Fruit fly (Drosophila melanogaster) whole organism, embryonic: ENCODE measurements around the gene Porin2.

Experiments used
- Abd-B ChIP-seq: fragments of 200-800 bp; sonication (Bioruptor generic); optimal IDR thresholded peaks from 2 replicates; lab custom pipeline; 2018; ENCODE audit warnings: missing biosample characterization, mild to moderate bottlenecking, missing genetic modification characterization, moderate library complexity
- CG10147 ChIP-seq: fragments of 200-800 bp; sonication (Bioruptor generic); optimal IDR thresholded peaks from 2 replicates; lab custom pipeline; 2019; ENCODE audit warnings: missing biosample characterization, mild to moderate bottlenecking, missing genetic modification characterization, moderate library complexity
- CG12769 ChIP-seq: fragments of 200-800 bp; sonication (Bioruptor generic); optimal IDR thresholded peaks from 2 replicates; lab custom pipeline; 2019; ENCODE audit warnings: missing biosample characterization, mild to moderate bottlenecking, missing genetic modification characterization, moderate library complexity
- CG13296 ChIP-seq: fragments of 200-800 bp; sonication (Bioruptor generic); optimal IDR thresholded peaks from 3 replicates; lab custom pipeline; 2018; ENCODE audit warnings: missing biosample characterization, mild to moderate bottlenecking, missing genetic modification characterization
- CG14667 ChIP-seq: fragments of 200-800 bp; sonication (Bioruptor generic); IDR thresholded peaks from 2 replicates; pipeline ENCODE4 v1.3.6; 2022; ENCODE audit warnings: missing biosample characterization, missing genetic modification characterization
- CG15073 ChIP-seq: fragments of 200-800 bp; sonication (Bioruptor generic); optimal IDR thresholded peaks from 2 replicates; lab custom pipeline; 2016; ENCODE audit warnings: missing biosample characterization, missing genetic modification characterization
- CG1647 ChIP-seq: fragments of 200-800 bp; sonication (Bioruptor generic); optimal IDR thresholded peaks from 3 replicates; lab custom pipeline; 2016; ENCODE audit warnings: missing biosample characterization, missing genetic modification characterization
- CG16863 ChIP-seq: fragments of 200-800 bp; sonication (Bioruptor generic); optimal IDR thresholded peaks from 3 replicates; lab custom pipeline; 2016; ENCODE audit warnings: missing biosample characterization, missing genetic modification characterization
- CG2116 ChIP-seq: fragments of 200-800 bp; sonication (Bioruptor generic); optimal IDR thresholded peaks from 3 replicates; lab custom pipeline; 2018; ENCODE audit warnings: missing biosample characterization, mild to moderate bottlenecking, missing genetic modification characterization
- CG30020 ChIP-seq: fragments of 200-800 bp; optimal IDR thresholded peaks from 2 replicates; lab custom pipeline; 2019; ENCODE audit warnings: missing biosample characterization, mild to moderate bottlenecking, missing genetic modification characterization, moderate library complexity
- CG34376 ChIP-seq: fragments of 200-800 bp; sonication (Bioruptor generic); optimal IDR thresholded peaks from 2 replicates; lab custom pipeline; 2018; ENCODE audit warnings: missing biosample characterization, mild to moderate bottlenecking, missing genetic modification characterization
- CG4282 ChIP-seq: fragments of 200-800 bp; sonication (Bioruptor generic); optimal IDR thresholded peaks from 2 replicates; lab custom pipeline; 2016; ENCODE audit warnings: missing biosample characterization, missing genetic modification characterization
- CG4360 ChIP-seq: fragments of 200-800 bp; sonication (Bioruptor generic); IDR thresholded peaks from 2 replicates; pipeline ENCODE4 v1.3.6; 2022; ENCODE audit warnings: missing biosample characterization, missing genetic modification characterization
- CG9817 ChIP-seq: fragments of 200-800 bp; sonication (Bioruptor generic); optimal IDR thresholded peaks from 2 replicates; lab custom pipeline; 2018; ENCODE audit warnings: missing biosample characterization, mild to moderate bottlenecking, missing genetic modification characterization, moderate library complexity
- CTCF ChIP-seq: fragments of 200-800 bp; sonication (Bioruptor generic); optimal IDR thresholded peaks from 2 replicates; lab custom pipeline; 2017; ENCODE audit warnings: missing biosample characterization, mild to moderate bottlenecking, missing genetic modification characterization, moderate library complexity
- D19B ChIP-seq: fragments of 200-800 bp; sonication (Bioruptor generic); optimal IDR thresholded peaks from 2 replicates; lab custom pipeline; 2017; ENCODE audit warnings: missing biosample characterization, mild to moderate bottlenecking, missing genetic modification characterization
- Ets65A ChIP-seq: fragments of 200-800 bp; sonication (Bioruptor generic); peaks from one replicate; lab custom pipeline; 2016; ENCODE audit warnings: missing biosample characterization, missing genetic modification characterization
- GATAe ChIP-seq: fragments of 200-800 bp; sonication (Bioruptor generic); conservative IDR thresholded peaks from 2 replicates; pipeline ENCODE4 v1.3.6; 2022; ENCODE audit warnings: missing biosample characterization, missing genetic modification characterization
- Max ChIP-seq: fragments of 200-800 bp; sonication (Bioruptor generic); optimal IDR thresholded peaks from 2 replicates; lab custom pipeline; 2016; ENCODE audit warnings: missing biosample characterization, mild to moderate bottlenecking, missing genetic modification characterization
- Myb ChIP-seq: fragments of 200-800 bp; sonication (Bioruptor generic); optimal IDR thresholded peaks from 2 replicates; lab custom pipeline; 2016; ENCODE audit warnings: missing biosample characterization, missing genetic modification characterization
- Vsx1 ChIP-seq: fragments of 200-800 bp; sonication (Bioruptor generic); optimal IDR thresholded peaks from 2 replicates; lab custom pipeline; 2017; ENCODE audit warnings: missing biosample characterization, mild to moderate bottlenecking, missing genetic modification characterization, missing genetic modification reagents
- aop ChIP-seq: fragments of 200-800 bp; sonication (Bioruptor generic); IDR thresholded peaks from 2 replicates; pipeline ENCODE4 v1.3.6; 2022; ENCODE audit warnings: missing biosample characterization, missing genetic modification characterization
- ato ChIP-seq: fragments of 200-800 bp; sonication (Bioruptor generic); IDR thresholded peaks from 2 replicates; pipeline ENCODE4 v1.3.6; 2022; ENCODE audit warnings: missing biosample characterization, missing genetic modification characterization; ENCODE audit not compliant: partially characterized antibody
- chinmo ChIP-seq: fragments of 200-800 bp; sonication (Bioruptor generic); IDR thresholded peaks from 4 replicates; pipeline ENCODE4 v1.3.6; 2022; ENCODE audit warnings: missing biosample characterization, missing genetic modification characterization; ENCODE audit not compliant: partially characterized antibody
- chm ChIP-seq: fragments of 200-800 bp; sonication (Bioruptor generic); IDR thresholded peaks from 2 replicates; pipeline ENCODE4 v1.3.6; 2022; ENCODE audit warnings: missing biosample characterization, missing genetic modification characterization
- croc ChIP-seq: fragments of 200-800 bp; sonication (Bioruptor generic); conservative IDR thresholded peaks from 3 replicates; pipeline ENCODE4 v1.3.6; 2022; ENCODE audit warnings: missing biosample characterization, missing genetic modification characterization
- en ChIP-seq: fragments of 200-800 bp; sonication (Bioruptor generic); optimal IDR thresholded peaks from 2 replicates; lab custom pipeline; 2016; ENCODE audit warnings: missing biosample characterization, missing genetic modification characterization
- fru ChIP-seq: fragments of >200 bp; optimal IDR thresholded peaks from 2 replicates; lab custom pipeline; 2017
- grau ChIP-seq: fragments of 200-800 bp; optimal IDR thresholded peaks from 3 replicates; lab custom pipeline; 2019; ENCODE audit warnings: missing biosample characterization, mild to moderate bottlenecking, missing genetic modification characterization, moderate library complexity
- gt ChIP-seq: fragments of 200-800 bp; sonication (Bioruptor generic); IDR thresholded peaks from 2 replicates; pipeline ENCODE4 v1.3.6; 2022; ENCODE audit warnings: missing biosample characterization, missing genetic modification characterization
- h ChIP-seq: fragments of >200 bp; optimal IDR thresholded peaks from 2 replicates; lab custom pipeline; 2017
- jigr1 ChIP-seq: fragments of 200-800 bp; sonication (Bioruptor generic); IDR thresholded peaks from 3 replicates; pipeline ENCODE4 v1.3.6; 2022; ENCODE audit warnings: missing biosample characterization, missing genetic modification characterization
- kay ChIP-seq: fragments of 200-800 bp; sonication (Bioruptor generic); optimal IDR thresholded peaks from 2 replicates; lab custom pipeline; 2016; ENCODE audit warnings: missing biosample characterization, missing genetic modification characterization
- nerfin-1 ChIP-seq: fragments of 200-800 bp; sonication (Bioruptor generic); optimal IDR thresholded peaks from 3 replicates; lab custom pipeline; 2019; ENCODE audit warnings: missing biosample characterization, mild to moderate bottlenecking, missing genetic modification characterization, moderate library complexity
- odd ChIP-seq: fragments of 200-800 bp; sonication (Bioruptor generic); optimal IDR thresholded peaks from 2 replicates; lab custom pipeline; 2017; ENCODE audit warnings: missing biosample characterization, mild to moderate bottlenecking, missing genetic modification characterization
- pfk ChIP-seq: fragments of 200-800 bp; sonication (Bioruptor generic); optimal IDR thresholded peaks from 2 replicates; lab custom pipeline; 2018; ENCODE audit warnings: missing biosample characterization, mild to moderate bottlenecking, missing genetic modification characterization, moderate library complexity
- pzg ChIP-seq: fragments of 200-800 bp; sonication (Bioruptor generic); optimal IDR thresholded peaks from 3 replicates; lab custom pipeline; 2018; ENCODE audit warnings: missing biosample characterization, mild to moderate bottlenecking, missing genetic modification characterization, moderate library complexity
- schlank ChIP-seq: fragments of 200-800 bp; sonication (Bioruptor generic); optimal IDR thresholded peaks from 2 replicates; lab custom pipeline; 2018; ENCODE audit warnings: missing biosample characterization, mild to moderate bottlenecking, missing genetic modification characterization
- scrt ChIP-seq: fragments of 200-800 bp; sonication (Bioruptor generic); optimal IDR thresholded peaks from 2 replicates; lab custom pipeline; 2018; ENCODE audit warnings: missing biosample characterization, mild to moderate bottlenecking, missing genetic modification characterization, moderate library complexity
- sna ChIP-seq: fragments of 200-800 bp; sonication (Bioruptor generic); IDR thresholded peaks from 2 replicates; pipeline ENCODE4 v1.3.6; 2022; ENCODE audit warnings: missing biosample characterization, missing genetic modification characterization; ENCODE audit not compliant: partially characterized antibody
- sqz ChIP-seq: fragments of 200-800 bp; sonication (Bioruptor generic); optimal IDR thresholded peaks from 3 replicates; lab custom pipeline; 2018; ENCODE audit warnings: missing biosample characterization, mild to moderate bottlenecking, missing genetic modification characterization
- stwl ChIP-seq: fragments of 200-800 bp; sonication (Bioruptor generic); optimal IDR thresholded peaks from 3 replicates; lab custom pipeline; 2018; ENCODE audit warnings: missing biosample characterization, mild to moderate bottlenecking, missing genetic modification characterization, moderate library complexity
- yki ChIP-seq: fragments of >200 bp; optimal IDR thresholded peaks from 3 replicates; lab custom pipeline; 2018
- zen ChIP-seq: fragments of 200-800 bp; sonication (Bioruptor generic); optimal IDR thresholded peaks from 3 replicates; lab custom pipeline; 2018; ENCODE audit warnings: missing biosample characterization, mild to moderate bottlenecking, missing genetic modification characterization, moderate library complexity

Porin2 gene

DNA sequence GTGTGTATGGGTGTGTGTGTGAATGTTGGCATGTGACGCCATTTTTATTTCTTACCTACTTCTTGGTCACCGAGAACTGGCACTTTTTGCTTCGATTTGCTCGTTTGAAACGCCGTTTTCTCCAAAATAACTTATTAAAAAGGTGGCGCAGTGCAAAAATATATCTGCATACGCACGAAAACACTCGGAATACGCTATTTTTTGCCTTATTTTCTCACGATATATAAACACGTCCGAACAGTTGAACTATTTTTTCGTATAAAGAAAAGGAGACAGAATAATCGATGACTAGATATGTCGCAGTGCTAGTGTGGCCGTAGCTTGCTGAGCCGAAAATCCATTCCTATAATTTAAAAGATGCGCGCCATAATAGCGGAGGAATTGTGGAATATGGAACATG lies 4.5 kb downstream of the Porin2 start, which contains the start of gene CG6700 (continued):
- TF ChIP-seq CG1647 (GFP tag; lab: Kevin White, UChicago): no peak
- TF ChIP-seq CG4360 (GFP tag; lab: Robert Waterston, UW): no peak
- no peak for TF ChIP-seq CG4282 (GFP tag; lab: Kevin White, UChicago)
- no peak for TF ChIP-seq CG12769
- no peak for TF ChIP-seq h (lab: Kevin White, UChicago)
- TF ChIP-seq CG30020 (tag; lab: Kevin White, UChicago): peak; percentile 67
- TF ChIP-seq Myb (GFP tag; lab: Kevin White, UChicago): peak; percentile 11
- TF ChIP-seq CG15073 (GFP tag; lab: Kevin White, UChicago): no peak
- TF ChIP-seq gt (GFP tag; lab: Robert Waterston, UW): no peak
- no peak for TF ChIP-seq CG13296 (GFP tag; lab: Kevin White, UChicago)
- no peak for TF ChIP-seq CG16863
- peak; percentile 46 for TF ChIP-seq stwl (tag; lab: Kevin White, UChicago)
- no peak for TF ChIP-seq CG9817 (tag; lab: Kevin White, UChicago)
- TF ChIP-seq en (GFP tag; lab: Kevin White, UChicago): no peak
- TF ChIP-seq chinmo (GFP tag; lab: Robert Waterston, UW): no peak
- peak; percentile 11 for TF ChIP-seq Max
- no peak for TF ChIP-seq odd (GFP tag; lab: Kevin White, UChicago)
- TF ChIP-seq ato (GFP tag; lab: Robert Waterston, UW): no peak
- peak; percentile 98 for TF ChIP-seq nerfin-1
- no peak for TF ChIP-seq fru (lab: Kevin White, UChicago)
- no peak for TF ChIP-seq aop
- no peak for TF ChIP-seq grau (tag; lab: Kevin White, UChicago)
- TF ChIP-seq CTCF (GFP tag; lab: Kevin White, UChicago): no peak
- peak; percentile 63 for TF ChIP-seq kay (GFP tag; lab: Kevin White, UChicago)
- TF ChIP-seq pfk (GFP tag; lab: Kevin White, UChicago): peak; percentile 90
- no peak for TF ChIP-seq GATAe (GFP tag; lab: Robert Waterston, UW)
- no peak for TF ChIP-seq croc (GFP tag; lab: Robert Waterston, UW)
- TF ChIP-seq sqz (GFP tag; lab: Kevin White, UChicago): no peak
- TF ChIP-seq yki (lab: Kevin White, UChicago): no peak

DNA sequence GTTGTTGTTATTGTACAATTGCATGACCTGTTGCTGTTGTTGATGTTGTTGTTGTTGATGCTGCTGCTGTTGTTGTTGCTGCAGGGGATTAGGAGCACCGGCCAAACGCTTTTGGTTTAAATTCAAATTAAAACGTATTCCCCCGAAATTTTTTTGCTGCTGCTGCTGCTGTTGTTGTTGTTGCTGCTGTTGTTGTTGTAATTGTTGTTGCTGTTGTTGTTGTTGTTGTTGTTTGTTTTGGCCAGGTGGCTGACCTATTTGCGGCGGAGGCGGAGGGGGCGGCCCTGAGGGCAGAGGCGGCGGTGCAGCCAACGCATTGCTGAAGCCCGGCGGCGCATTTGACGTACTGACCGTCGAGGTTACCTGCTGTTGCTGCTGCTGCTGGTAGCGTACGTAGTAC lies 5.2 kb downstream of the Porin2 start:
- TF ChIP-seq CG34376: no peak
- TF ChIP-seq Vsx1 (GFP tag; lab: Kevin White, UChicago): no peak
- TF ChIP-seq CG10147 (GFP tag; lab: Kevin White, UChicago): no peak
- peak; percentile 93 for TF ChIP-seq CG4360 (GFP tag; lab: Robert Waterston, UW)

DNA sequence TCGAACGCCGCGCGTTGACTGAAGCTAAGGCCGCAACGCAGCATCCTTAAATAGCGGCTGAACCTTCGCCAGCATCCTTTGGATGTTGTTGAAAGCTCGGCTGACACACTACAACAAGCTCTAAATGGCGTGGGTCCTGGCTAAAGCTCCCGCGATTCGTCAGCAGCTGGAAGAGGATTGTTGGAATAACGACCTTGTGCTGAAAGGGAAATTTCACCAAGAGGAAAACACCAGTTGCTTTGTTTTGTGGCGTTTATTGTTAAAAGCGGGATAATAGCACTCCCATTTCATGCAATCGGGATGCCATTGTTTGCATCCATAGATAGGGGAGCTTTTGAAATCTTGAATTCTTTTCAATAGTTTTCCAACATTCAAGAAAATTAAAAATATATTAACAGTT lies 9.4 kb downstream of the Porin2 start, which contains the start of gene Nos:
Gene Nos (minus strand): TSS at position 21 of the 400 bp plus-strand sequence.
- TF ChIP-seq scrt (GFP tag; lab: Kevin White, UChicago): peak; percentile 95
- no peak for TF ChIP-seq jigr1 (GFP tag; lab: Robert Waterston, UW)
- TF ChIP-seq D19B: no peak
- no peak for TF ChIP-seq sna (GFP tag; lab: Robert Waterston, UW)
- TF ChIP-seq pzg (GFP tag; lab: Kevin White, UChicago): peak; percentile 11
- TF ChIP-seq CG14667 (GFP tag; lab: Robert Waterston, UW): no peak

DNA sequence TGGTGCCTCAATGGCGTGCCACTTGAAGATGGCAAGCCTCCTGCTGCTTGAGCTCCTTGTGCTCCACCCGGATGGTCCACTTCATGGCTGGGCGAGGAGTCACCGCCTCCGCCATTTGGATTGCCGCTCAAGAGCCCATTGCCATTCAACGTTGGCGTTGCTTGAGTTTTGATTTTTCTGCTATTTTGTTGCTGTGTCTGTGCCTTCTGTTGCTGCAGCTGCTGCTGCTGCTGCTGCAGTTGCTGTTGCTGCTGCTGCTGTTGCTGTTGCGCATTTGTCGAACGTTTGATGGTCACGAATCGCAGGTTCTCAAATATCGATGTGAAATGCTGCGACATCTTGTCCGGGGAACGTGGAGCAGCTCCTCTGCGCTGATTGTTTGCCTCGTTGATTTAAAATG lies 15.3 kb downstream of the Porin2 start:
- no peak for TF ChIP-seq CG2116 (GFP tag; lab: Kevin White, UChicago)
- TF ChIP-seq Ets65A (GFP tag; lab: Kevin White, UChicago): peak; percentile 79
- no peak for TF ChIP-seq zen (tag; lab: Kevin White, UChicago)
- no peak for TF ChIP-seq chm (GFP tag; lab: Robert Waterston, UW)
- TF ChIP-seq Abd-B (GFP tag; lab: Kevin White, UChicago): no peak
- no peak for TF ChIP-seq schlank
